Worm (Caenorhabditis elegans): ENCODE measurements around the gene asp-17.
A peak's percentile ranks its signal among the peaks of the same experiment; 100 is the strongest.

asp-17 gene

ce11 chrV:19000542-19000941 lies 36.6 kb downstream of the asp-17 start:
- TF ChIP-seq sma-9 (GFP tag; optimal IDR thresholded peaks at IDR 0.05) (no peak), sma-9 (tag; optimal IDR thresholded peaks at IDR 0.05) (no peak), crh-2 (tag; optimal IDR thresholded peaks at IDR 0.05) (no peak), blmp-1 (tag; optimal IDR thresholded peaks at IDR 0.05; ENCODE audit: insufficient read depth) (no peak)

- TF ChIP-seq nhr-6 (tag; optimal IDR thresholded peaks at IDR 0.05) (no peak), blmp-1 (tag; optimal IDR thresholded peaks at IDR 0.05; ENCODE audit: insufficient read depth) (no peak), fos-1 (tag; optimal IDR thresholded peaks at IDR 0.05) (no peak), lsy-2 (tag; optimal IDR thresholded peaks at IDR 0.05) (no peak), sma-9 (GFP tag; optimal IDR thresholded peaks at IDR 0.05) (no peak), sma-9 (tag; optimal IDR thresholded peaks at IDR 0.05) (no peak), ceh-16 (tag; optimal IDR thresholded peaks at IDR 0.05) (no peak), aly-2 (tag; optimal IDR thresholded peaks at IDR 0.05) (no peak), ZK546.5 (tag; optimal IDR thresholded peaks at IDR 0.05) (no peak), crh-2 (tag; optimal IDR thresholded peaks at IDR 0.05) (no peak), sma-3 (GFP tag; optimal IDR thresholded peaks at IDR 0.05) (no peak), lin-13 (GFP tag; optimal IDR thresholded peaks at IDR 0.05) (no peak), ztf-11 (tag; optimal IDR thresholded peaks at IDR 0.05) (no peak), lin-11 (tag; optimal IDR thresholded peaks at IDR 0.05) (no peak), ztf-1 (GFP tag; conservative IDR thresholded peaks at IDR 0.05) (no peak), elt-1 (tag; optimal IDR thresholded peaks at IDR 0.05) (no peak), nhr-21 (tag; optimal IDR thresholded peaks at IDR 0.05) (no peak), nhr-77 (tag; optimal IDR thresholded peaks at IDR 0.05) (no peak), unc-39 (tag; optimal IDR thresholded peaks at IDR 0.05) (no peak), nhr-25 (tag; optimal IDR thresholded peaks at IDR 0.05) (no peak), nhr-11 (tag; optimal IDR thresholded peaks at IDR 0.05) (no peak)
These were observed 39.1 kb downstream of the asp-17 start, which contains the start of gene tgt-2 for ce11 chrV:18998045-18998444. Gene tgt-2, plus strand, starts transcription at chrV:18998345.

ce11 chrV:18993535-18993990 lies 43.6 kb downstream of the asp-17 start, which contains the start of gene gtf-2F2:
Gene gtf-2F2, plus strand, starts transcription at chrV:18993940.
- TF ChIP-seq lin-39 (tag; optimal IDR thresholded peaks at IDR 0.05) (no peak), mbf-1 (tag; optimal IDR thresholded peaks at IDR 0.05) (no peak), R02D3.7 (tag; optimal IDR thresholded peaks at IDR 0.05) (no peak), skn-1 (tag; optimal IDR thresholded peaks at IDR 0.05) (no peak), nhr-6 (tag; optimal IDR thresholded peaks at IDR 0.05) (no peak), alr-1 (tag; optimal IDR thresholded peaks at IDR 0.05) (no peak), C34F6.9 (tag; optimal IDR thresholded peaks at IDR 0.05) (no peak), nhr-21 (tag; optimal IDR thresholded peaks at IDR 0.05) (no peak)

- TF ChIP-seq egl-27 (tag; optimal IDR thresholded peaks at IDR 0.05) (no peak), dmd-4 (tag; optimal IDR thresholded peaks at IDR 0.05) (no peak), mab-5 (tag; optimal IDR thresholded peaks at IDR 0.05) (no peak), ztf-11 (tag; optimal IDR thresholded peaks at IDR 0.05) (no peak)
These were observed 44.1 kb downstream of the asp-17 start for ce11 chrV:18993017-18993416.

ce11 chrV:18990958-18991357 lies 46.2 kb downstream of the asp-17 start:
- no peak for TF ChIP-seq lin-11 (tag; optimal IDR thresholded peaks at IDR 0.05)

ce11 chrV:18990238-18990901 lies 46.8 kb downstream of the asp-17 start, which contains the start of the genes reps-1 and Y39B6A.37:
Gene reps-1, minus strand, starts transcription at chrV:18990500.
Gene Y39B6A.37, plus strand, starts transcription at chrV:18990851.
- no peak for TF ChIP-seq ztf-4 (tag; optimal IDR thresholded peaks at IDR 0.05)
- peak; percentile 83 for TF ChIP-seq gmeb-1 (tag; optimal IDR thresholded peaks at IDR 0.05)
- no peak for TF ChIP-seq nhr-6 (tag; optimal IDR thresholded peaks at IDR 0.05)
- no peak for TF ChIP-seq alr-1 (tag; optimal IDR thresholded peaks at IDR 0.05)
- TF ChIP-seq nhr-23 (tag; optimal IDR thresholded peaks at IDR 0.05) = no peak
- peak; percentile 33 for TF ChIP-seq snpc-4 (tag; optimal IDR thresholded peaks at IDR 0.05)
- TF ChIP-seq elt-3 (tag; optimal IDR thresholded peaks at IDR 0.05) = no peak
- TF ChIP-seq mab-5 (tag; optimal IDR thresholded peaks at IDR 0.05) = peak; percentile 45
- no peak for TF ChIP-seq nhr-12 (tag; optimal IDR thresholded peaks at IDR 0.05)
- peak; percentile 58 for TF ChIP-seq sma-9 (GFP tag; optimal IDR thresholded peaks at IDR 0.05)
- TF ChIP-seq sma-9 (tag; optimal IDR thresholded peaks at IDR 0.05) = no peak
- no peak for TF ChIP-seq peb-1 (tag; optimal IDR thresholded peaks at IDR 0.05)
- peak; percentile 66 for TF ChIP-seq crh-2 (tag; optimal IDR thresholded peaks at IDR 0.05)
- no peak for TF ChIP-seq ZK546.5 (tag; optimal IDR thresholded peaks at IDR 0.05)
- TF ChIP-seq aly-2 (tag; optimal IDR thresholded peaks at IDR 0.05) = no peak
- TF ChIP-seq zag-1 (tag; optimal IDR thresholded peaks at IDR 0.05) = no peak
- TF ChIP-seq blmp-1 (tag; optimal IDR thresholded peaks at IDR 0.05; ENCODE audit: insufficient read depth) = peak; percentile 45
- peak; percentile 62 for TF ChIP-seq F13H6.1 (tag; optimal IDR thresholded peaks at IDR 0.05)
- TF ChIP-seq nhr-25 (tag; optimal IDR thresholded peaks at IDR 0.05) = peak; percentile 57
- no peak for TF ChIP-seq unc-62 (GFP tag; optimal IDR thresholded peaks at IDR 0.05)
- TF ChIP-seq nhr-10 (tag; optimal IDR thresholded peaks at IDR 0.05) = peak; percentile 6
- TF ChIP-seq unc-55 (GFP tag; optimal IDR thresholded peaks at IDR 0.05) = peak; percentile 72
- peak; percentile 27 for TF ChIP-seq nhr-129 (tag; optimal IDR thresholded peaks at IDR 0.05)
- peak; percentile 27 for TF ChIP-seq fos-1 (tag; optimal IDR thresholded peaks at IDR 0.05)
- TF ChIP-seq lin-13 (GFP tag; optimal IDR thresholded peaks at IDR 0.05) = peak; percentile 82
